Worm (Caenorhabditis elegans) whole organism, midembryonic: ENCODE measurements around the gene F43C11.8.

ENCODE experiments used
- T22C8.4 ChIP-seq: fragments of 200-800 bp; sonication (Bioruptor generic); IDR thresholded peaks from 2 replicates; pipeline ENCODE4 v1.3.6; 2022; ENCODE audit warnings: missing genetic modification characterization, missing compliant biosample characterization
- cog-1 ChIP-seq: sonication (generic microtip); optimal IDR thresholded peaks from 2 replicates; lab custom pipeline; 2016; ENCODE audit warnings: missing genetic modification characterization, missing compliant biosample characterization
- flt-1 ChIP-seq: fragments of 200-800 bp; sonication (Bioruptor generic); IDR thresholded peaks from 2 replicates; pipeline ENCODE4 v1.3.6; 2022; ENCODE audit warnings: missing genetic modification characterization, missing compliant biosample characterization
- klf-2 ChIP-seq: fragments of 200-800 bp; sonication (Bioruptor generic); conservative IDR thresholded peaks from 2 replicates; pipeline ENCODE4 v1.3.6; 2022; ENCODE audit warnings: missing genetic modification reagents, missing genetic modification characterization, missing compliant biosample characterization
- med-1 ChIP-seq: sonication (generic microtip); optimal IDR thresholded peaks from 2 replicates; lab custom pipeline; 2017; ENCODE audit warnings: missing genetic modification characterization, mild to moderate bottlenecking, missing compliant biosample characterization, antibody characterized with exemption, missing genetic modification reagents; ENCODE audit not compliant: insufficient read depth
- ref-1 ChIP-seq: fragments of 200-800 bp; sonication (Bioruptor generic); conservative IDR thresholded peaks from 2 replicates; pipeline ENCODE4 v1.3.6; 2022; ENCODE audit warnings: missing genetic modification reagents, missing genetic modification characterization, missing compliant biosample characterization
- tab-1 ChIP-seq: fragments of 200-800 bp; sonication (Bioruptor generic); IDR thresholded peaks from 2 replicates; pipeline ENCODE4 v1.3.6; 2022; ENCODE audit warnings: missing genetic modification characterization, missing compliant biosample characterization
- ztf-23 ChIP-seq: fragments of 200-800 bp; sonication (Bioruptor generic); IDR thresholded peaks from 2 replicates; pipeline ENCODE4 v1.3.6; 2022; ENCODE audit warnings: missing genetic modification reagents, missing genetic modification characterization, missing compliant biosample characterization
- ztf-29 ChIP-seq: fragments of 200-800 bp; sonication (Bioruptor generic); IDR thresholded peaks from 2 replicates; pipeline ENCODE4 v1.3.6; 2022; ENCODE audit warnings: missing genetic modification reagents, missing genetic modification characterization, missing compliant biosample characterization

Gene F43C11.8

ce11 chrII:2356795-2357194 is 24.5 kb downstream of the F43C11.8 start, which contains the start of gene F43C11.1:
TSS of gene F43C11.1 (plus strand) at chrII:2357095.
- TF ChIP-seq ztf-23 (GFP tag; lab: Robert Waterston, UW) (no peak), med-1 (no peak), ztf-29 (GFP tag; lab: Robert Waterston, UW) (no peak), cog-1 (tag; lab: Kevin White, UChicago) (no peak), flt-1 (GFP tag; lab: Robert Waterston, UW) (no peak), klf-2 (GFP tag; lab: Robert Waterston, UW) (no peak), T22C8.4 (GFP tag; lab: Robert Waterston, UW) (no peak), ref-1 (GFP tag; lab: Robert Waterston, UW) (no peak), tab-1 (GFP tag; lab: Robert Waterston, UW) (no peak)

- TF ChIP-seq ztf-29 (GFP tag; lab: Robert Waterston, UW) (no peak), cog-1 (tag; lab: Kevin White, UChicago) (no peak), ztf-23 (GFP tag; lab: Robert Waterston, UW) (no peak), med-1 (no peak), klf-2 (GFP tag; lab: Robert Waterston, UW) (no peak), T22C8.4 (GFP tag; lab: Robert Waterston, UW) (no peak), tab-1 (GFP tag; lab: Robert Waterston, UW) (no peak), ref-1 (GFP tag; lab: Robert Waterston, UW) (no peak), flt-1 (GFP tag; lab: Robert Waterston, UW) (no peak)
Observed at ce11 chrII:2359965-2360364, 27.6 kb downstream of the F43C11.8 start, which contains the start of gene F43C11.16. TSS of gene F43C11.16 (minus strand) at chrII:2360065.

- TF ChIP-seq ref-1 (GFP tag; lab: Robert Waterston, UW) (no peak), T22C8.4 (GFP tag; lab: Robert Waterston, UW) (no peak), cog-1 (tag; lab: Kevin White, UChicago) (no peak), flt-1 (GFP tag; lab: Robert Waterston, UW) (no peak), med-1 (no peak), ztf-23 (GFP tag; lab: Robert Waterston, UW) (no peak), ztf-29 (GFP tag; lab: Robert Waterston, UW) (no peak), klf-2 (GFP tag; lab: Robert Waterston, UW) (no peak), tab-1 (GFP tag; lab: Robert Waterston, UW) (no peak)
Observed at ce11 chrII:2363673-2364072, 31.4 kb downstream of the F43C11.8 start, which contains the start of gene F43C11.11. TSS of gene F43C11.11 (minus strand) at chrII:2363773.

ce11 chrII:2366623-2367365 is 34.5 kb downstream of the F43C11.8 start, which contains the start of the genes F43C11.12 and F16G10.5:
TSS of gene F43C11.12 (minus strand) at chrII:2366723.
TSS of gene F16G10.5 (plus strand) at chrII:2367315.
- TF ChIP-seq ztf-23 (GFP tag; lab: Robert Waterston, UW) (no peak), T22C8.4 (GFP tag; lab: Robert Waterston, UW) (no peak), tab-1 (GFP tag; lab: Robert Waterston, UW) (no peak), ref-1 (GFP tag; lab: Robert Waterston, UW) (no peak), med-1 (no peak), flt-1 (GFP tag; lab: Robert Waterston, UW) (no peak)

- TF ChIP-seq ztf-29 (GFP tag; lab: Robert Waterston, UW): no peak
- TF ChIP-seq klf-2 (GFP tag; lab: Robert Waterston, UW): no peak
- TF ChIP-seq cog-1 (tag; lab: Kevin White, UChicago): no peak
- TF ChIP-seq flt-1 (GFP tag; lab: Robert Waterston, UW): no peak
- TF ChIP-seq ztf-23 (GFP tag; lab: Robert Waterston, UW): no peak
- no peak for TF ChIP-seq ref-1 (GFP tag; lab: Robert Waterston, UW)
- TF ChIP-seq tab-1 (GFP tag; lab: Robert Waterston, UW): no peak
- TF ChIP-seq med-1: no peak
- no peak for TF ChIP-seq T22C8.4 (GFP tag; lab: Robert Waterston, UW)
Observed at ce11 chrII:2368956-2369355, 36.6 kb downstream of the F43C11.8 start, which contains the start of gene hpo-25. TSS of gene hpo-25 (plus strand) at chrII:2369256.

ce11 chrII:2372090-2372489 is 39.8 kb downstream of the F43C11.8 start, which contains the start of gene F16G10.3:
TSS of gene F16G10.3 (plus strand) at chrII:2372390.
- TF ChIP-seq tab-1 (GFP tag; lab: Robert Waterston, UW) (no peak), ref-1 (GFP tag; lab: Robert Waterston, UW) (no peak), ztf-23 (GFP tag; lab: Robert Waterston, UW) (no peak), med-1 (no peak), ztf-29 (GFP tag; lab: Robert Waterston, UW) (no peak), klf-2 (GFP tag; lab: Robert Waterston, UW) (no peak)

- no peak for TF ChIP-seq cog-1 (tag; lab: Kevin White, UChicago)
- TF ChIP-seq med-1: no peak
Observed at ce11 chrII:2374973-2375372, 42.7 kb downstream of the F43C11.8 start, which contains the start of gene F16G10.2. TSS of gene F16G10.2 (plus strand) at chrII:2375273.

ce11 chrII:2377751-2378150 is 45.4 kb downstream of the F43C11.8 start, which contains the start of gene F16G10.6:
TSS of gene F16G10.6 (minus strand) at chrII:2377851.
- TF ChIP-seq ref-1 (GFP tag; lab: Robert Waterston, UW) (no peak), flt-1 (GFP tag; lab: Robert Waterston, UW) (no peak), T22C8.4 (GFP tag; lab: Robert Waterston, UW) (no peak), cog-1 (tag; lab: Kevin White, UChicago) (no peak), med-1 (no peak), ztf-29 (GFP tag; lab: Robert Waterston, UW) (no peak), tab-1 (GFP tag; lab: Robert Waterston, UW) (no peak), klf-2 (GFP tag; lab: Robert Waterston, UW) (no peak)

ce11 chrII:2378465-2379009 is 46.2 kb downstream of the F43C11.8 start:
- no peak for TF ChIP-seq ztf-29 (GFP tag; lab: Robert Waterston, UW)
- TF ChIP-seq flt-1 (GFP tag; lab: Robert Waterston, UW): no peak
- TF ChIP-seq tab-1 (GFP tag; lab: Robert Waterston, UW): no peak
- no peak for TF ChIP-seq med-1
- no peak for TF ChIP-seq cog-1 (tag; lab: Kevin White, UChicago)
- TF ChIP-seq ztf-23 (GFP tag; lab: Robert Waterston, UW): no peak
- no peak for TF ChIP-seq T22C8.4 (GFP tag; lab: Robert Waterston, UW)
- TF ChIP-seq klf-2 (GFP tag; lab: Robert Waterston, UW): no peak
- no peak for TF ChIP-seq ref-1 (GFP tag; lab: Robert Waterston, UW)
